Fruit fly (Drosophila melanogaster) whole organism, adult: Measurements from ENCODE around the gene PH4alphaEFB.

Experiments
- CG11617 ChIP-seq: fragments of 200-800 bp; sonication (Bioruptor generic); optimal IDR thresholded peaks from 2 replicates; lab custom pipeline; 2017; ENCODE audit warnings: mild to moderate bottlenecking, missing biosample characterization, missing genetic modification reagents, missing genetic modification characterization
- Crg-1 ChIP-seq: fragments of 200-800 bp; sonication (Bioruptor generic); optimal IDR thresholded peaks from 2 replicates; lab custom pipeline; 2016; ENCODE audit warnings: missing biosample characterization, missing genetic modification characterization
- Hr96 ChIP-seq: fragments of 200-800 bp; sonication (Bioruptor generic); optimal IDR thresholded peaks from 2 replicates; lab custom pipeline; 2016; ENCODE audit warnings: missing biosample characterization, missing genetic modification characterization
- Mnt ChIP-seq: fragments of 200-800 bp; sonication (Bioruptor generic); optimal IDR thresholded peaks from 2 replicates; lab custom pipeline; 2016; ENCODE audit warnings: missing biosample characterization, mild to moderate bottlenecking, missing genetic modification characterization
- pad ChIP-seq: fragments of 200-800 bp; sonication (Bioruptor generic); optimal IDR thresholded peaks from 3 replicates; lab custom pipeline; 2017; ENCODE audit warnings: missing biosample characterization, missing genetic modification characterization, mild to moderate bottlenecking, moderate library complexity, missing genetic modification reagents
- tj ChIP-seq: fragments of 200-800 bp; sonication (Bioruptor generic); optimal IDR thresholded peaks from 3 replicates; lab custom pipeline; 2017; ENCODE audit warnings: missing biosample characterization, mild to moderate bottlenecking, missing genetic modification characterization, moderate library complexity

- no peak for TF ChIP-seq CG11617 (GFP tag; lab: Kevin White, UChicago)
- TF ChIP-seq Mnt (GFP tag; lab: Kevin White, UChicago) = no peak
- TF ChIP-seq Crg-1 (GFP tag; lab: Kevin White, UChicago) = no peak
- TF ChIP-seq pad (GFP tag; lab: Kevin White, UChicago) = no peak
- TF ChIP-seq tj (GFP tag; lab: Kevin White, UChicago) = no peak
- no peak for TF ChIP-seq Hr96 (GFP tag; lab: Kevin White, UChicago)
Observed at dm6 chr3R:30512114-30512513, 46.3 kb downstream of the PH4alphaEFB start, which contains the start of gene PH4alphaNE2.
